Worm (Caenorhabditis elegans): ENCODE measurements around the gene him-14.
A peak's percentile ranks its signal among the peaks of the same experiment; 100 is the strongest.

ce11 chrII:7022370-7023001, 47.3 kb downstream of the him-14 start, which contains the start of the genes lst-6 and lst-5:
- peak; percentile 10 for TF ChIP-seq med-1 (GFP tag; optimal IDR thresholded peaks at IDR 0.05; ENCODE audit: insufficient read depth)
- no peak for TF ChIP-seq ztf-29 (GFP tag; IDR thresholded peaks at IDR 0.05)
- no peak for TF ChIP-seq klf-2 (GFP tag; conservative IDR thresholded peaks at IDR 0.05)
- TF ChIP-seq tab-1 (GFP tag; IDR thresholded peaks at IDR 0.05), result no peak
- TF ChIP-seq flt-1 (GFP tag; IDR thresholded peaks at IDR 0.05), result no peak; the same call in 1 of the 2 replicates
- TF ChIP-seq cog-1 (tag; optimal IDR thresholded peaks at IDR 0.05), result no peak
- TF ChIP-seq ztf-23 (GFP tag; IDR thresholded peaks at IDR 0.05), result no peak

All from whole organism, midembryonic.